Worm (Caenorhabditis elegans): ENCODE data around the gene spp-28.

DNA sequence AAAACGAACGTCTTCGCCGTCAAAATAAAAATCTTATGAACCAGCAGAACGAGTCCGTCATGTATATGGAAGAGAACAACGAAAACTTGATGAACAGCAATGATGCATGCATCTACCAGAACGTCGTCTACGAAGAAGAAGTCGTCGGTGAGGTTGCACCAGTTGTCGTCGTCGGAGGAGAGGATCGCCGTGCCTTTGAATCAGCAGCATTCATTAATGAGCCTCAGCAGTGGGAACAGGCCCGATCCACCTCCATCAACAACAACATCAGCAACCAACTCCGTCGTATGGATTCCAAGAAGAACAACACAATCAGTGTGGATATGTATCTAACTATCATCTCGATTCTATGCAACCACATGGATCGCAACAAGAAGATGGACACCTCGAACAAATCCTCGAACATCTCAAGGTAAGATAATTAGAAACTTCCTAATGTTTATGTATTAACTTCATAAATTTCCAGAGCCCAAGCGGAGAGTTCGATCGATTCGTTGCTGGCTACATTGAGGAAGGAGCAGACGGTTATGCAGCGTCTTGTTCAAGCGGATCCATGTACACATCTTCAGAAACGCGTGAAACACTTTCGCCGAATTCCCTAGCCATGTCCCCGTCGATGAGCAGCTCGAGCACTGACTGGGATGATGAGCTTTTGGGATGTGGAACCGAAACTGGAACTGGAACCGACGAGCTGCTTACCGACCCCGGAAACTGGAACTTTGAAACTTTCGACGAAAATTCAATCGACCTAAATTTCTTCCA is 4.4 kb upstream of the spp-28 start:
- TF ChIP-seq W03F9.2 (tag; optimal IDR thresholded peaks at IDR 0.05) = no peak
- TF ChIP-seq him-1 (tag; optimal IDR thresholded peaks at IDR 0.05) = no peak
- TF ChIP-seq dao-5 (tag; optimal IDR thresholded peaks at IDR 0.05) = no peak

Data from whole organism, L4/young adult.